Fruit fly (Drosophila melanogaster) whole organism, embryonic: Measurements from ENCODE around the gene Rok.

Experiments used
- Atf6 ChIP-seq: fragments of 200-800 bp; sonication (Bioruptor generic); IDR thresholded peaks from 2 replicates; pipeline ENCODE4 v1.3.6; 2022; ENCODE audit warnings: missing biosample characterization, missing genetic modification characterization
- BtbVII ChIP-seq: fragments of 200-800 bp; sonication (Bioruptor generic); optimal IDR thresholded peaks from 3 replicates; lab custom pipeline; 2017; ENCODE audit warnings: missing biosample characterization, mild to moderate bottlenecking, missing genetic modification characterization
- CG1024 ChIP-seq: fragments of 200-800 bp; sonication (Bioruptor generic); IDR thresholded peaks from 2 replicates; pipeline ENCODE4 v1.3.6; 2022; ENCODE audit warnings: missing biosample characterization, missing genetic modification characterization
- CG10321 ChIP-seq: fragments of 200-800 bp; sonication (Bioruptor generic); IDR thresholded peaks from 2 replicates; pipeline ENCODE4 v1.3.6; 2022; ENCODE audit warnings: missing biosample characterization, missing genetic modification characterization
- CG11695 ChIP-seq: fragments of 200-800 bp; sonication (Bioruptor generic); IDR thresholded peaks from 3 replicates; pipeline ENCODE4 v1.3.6; 2022; ENCODE audit warnings: missing biosample characterization, missing genetic modification characterization
- CG1233 ChIP-seq: fragments of 200-800 bp; sonication (Bioruptor generic); optimal IDR thresholded peaks from 4 replicates; lab custom pipeline; 2018; ENCODE audit warnings: missing biosample characterization, mild to moderate bottlenecking, missing genetic modification characterization
- CG12391 ChIP-seq: fragments of 200-800 bp; sonication (Bioruptor generic); optimal IDR thresholded peaks from 3 replicates; lab custom pipeline; 2018; ENCODE audit warnings: missing biosample characterization, mild to moderate bottlenecking, missing genetic modification characterization, moderate library complexity
- CG13624 ChIP-seq: fragments of 200-800 bp; sonication (Bioruptor generic); optimal IDR thresholded peaks from 2 replicates; lab custom pipeline; 2016; ENCODE audit warnings: missing biosample characterization, missing genetic modification characterization
- CG15011 ChIP-seq: fragments of 200-800 bp; sonication (Bioruptor generic); optimal IDR thresholded peaks from 3 replicates; lab custom pipeline; 2018; ENCODE audit warnings: missing biosample characterization, mild to moderate bottlenecking, missing genetic modification characterization
- CG16813 ChIP-seq: fragments of 200-800 bp; sonication (Bioruptor generic); IDR thresholded peaks from 3 replicates; pipeline ENCODE4 v1.3.6; 2022; ENCODE audit warnings: missing biosample characterization, missing genetic modification characterization; ENCODE audit not compliant: partially characterized antibody
- CG18011 ChIP-seq: fragments of 200-800 bp; sonication (Bioruptor generic); optimal IDR thresholded peaks from 2 replicates; lab custom pipeline; 2017; ENCODE audit warnings: missing biosample characterization, missing genetic modification characterization, mild to moderate bottlenecking, moderate library complexity, missing genotype
- CG32532 ChIP-seq: fragments of 200-800 bp; sonication (Bioruptor generic); IDR thresholded peaks from 2 replicates; pipeline ENCODE4 v1.3.6; 2022; ENCODE audit warnings: missing biosample characterization, missing genetic modification characterization
- CG33213 ChIP-seq: fragments of 200-800 bp; sonication (Bioruptor generic); optimal IDR thresholded peaks from 3 replicates; lab custom pipeline; 2016; ENCODE audit warnings: missing biosample characterization, missing genetic modification characterization
- CG33557 ChIP-seq: fragments of 200-800 bp; sonication (Bioruptor generic); optimal IDR thresholded peaks from 2 replicates; lab custom pipeline; 2019; ENCODE audit warnings: missing biosample characterization, mild to moderate bottlenecking, missing genetic modification characterization, moderate library complexity
- CG43689 ChIP-seq: fragments of 200-800 bp; sonication (Bioruptor generic); IDR thresholded peaks from 2 replicates; pipeline ENCODE4 v1.3.6; 2022; ENCODE audit warnings: missing biosample characterization, missing genetic modification characterization
- CG9876 ChIP-seq: fragments of 200-800 bp; sonication (Bioruptor generic); optimal IDR thresholded peaks from 2 replicates; lab custom pipeline; 2016; ENCODE audit warnings: missing biosample characterization, missing genetic modification characterization
- Dp ChIP-seq: fragments of 200-800 bp; sonication (Bioruptor generic); optimal IDR thresholded peaks from 2 replicates; lab custom pipeline; 2018; ENCODE audit warnings: missing biosample characterization, mild to moderate bottlenecking, missing genetic modification characterization, moderate library complexity
- Drgx ChIP-seq: fragments of 200-800 bp; sonication (Bioruptor generic); IDR thresholded peaks from 2 replicates; pipeline ENCODE4 v1.3.6; 2022; ENCODE audit warnings: missing biosample characterization, missing genetic modification characterization
- HLH3B ChIP-seq: fragments of 200-800 bp; sonication (Bioruptor generic); IDR thresholded peaks from 2 replicates; pipeline ENCODE4 v1.3.6; 2022; ENCODE audit warnings: missing biosample characterization, missing genetic modification characterization
- HLH4C ChIP-seq: fragments of 200-800 bp; sonication (Bioruptor generic); IDR thresholded peaks from 3 replicates; pipeline ENCODE4 v1.3.6; 2022; ENCODE audit warnings: missing biosample characterization, missing genetic modification characterization; ENCODE audit not compliant: partially characterized antibody
- HmgD ChIP-seq: fragments of 200-800 bp; sonication (Bioruptor generic); optimal IDR thresholded peaks from 3 replicates; lab custom pipeline; 2016; ENCODE audit warnings: missing biosample characterization, missing genetic modification characterization
- MESR4 ChIP-seq: fragments of 200-800 bp; sonication (Bioruptor generic); optimal IDR thresholded peaks from 2 replicates; lab custom pipeline; 2018; ENCODE audit warnings: missing biosample characterization, mild to moderate bottlenecking, missing genetic modification characterization, moderate library complexity
- MTF-1 ChIP-seq: fragments of 200-800 bp; sonication (Bioruptor generic); optimal IDR thresholded peaks from 2 replicates; lab custom pipeline; 2018; ENCODE audit warnings: missing biosample characterization, mild to moderate bottlenecking, missing genetic modification characterization, borderline replicate concordance
- Optix ChIP-seq: fragments of 200-800 bp; sonication (Bioruptor generic); IDR thresholded peaks from 3 replicates; pipeline ENCODE4 v1.3.6; 2022; ENCODE audit warnings: missing biosample characterization, missing genetic modification characterization
- Spps ChIP-seq: fragments of 200-800 bp; sonication (Bioruptor generic); optimal IDR thresholded peaks from 2 replicates; lab custom pipeline; 2018; ENCODE audit warnings: missing biosample characterization, mild to moderate bottlenecking, missing genetic modification characterization
- Sry-δ ChIP-seq: fragments of 200-800 bp; sonication (Bioruptor generic); optimal IDR thresholded peaks from 2 replicates; lab custom pipeline; 2016; ENCODE audit warnings: missing biosample characterization, missing genetic modification characterization
- Tbp ChIP-seq: fragments of >200 bp; optimal IDR thresholded peaks from 2 replicates; lab custom pipeline; 2018; ENCODE audit warnings: missing biosample characterization, missing genetic modification characterization
- Usf ChIP-seq: fragments of 200-800 bp; sonication (Bioruptor generic); optimal IDR thresholded peaks from 2 replicates; lab custom pipeline; 2017; ENCODE audit warnings: missing genotype, missing biosample characterization, missing genetic modification characterization
- ac ChIP-seq: fragments of 200-800 bp; sonication (Bioruptor generic); optimal IDR thresholded peaks from 3 replicates; lab custom pipeline; 2017; ENCODE audit warnings: missing biosample characterization, mild to moderate bottlenecking, missing genetic modification characterization
- ato ChIP-seq: fragments of 200-800 bp; sonication (Bioruptor generic); IDR thresholded peaks from 2 replicates; pipeline ENCODE4 v1.3.6; 2022; ENCODE audit warnings: missing biosample characterization, missing genetic modification characterization; ENCODE audit not compliant: partially characterized antibody
- cad ChIP-seq: fragments of >200 bp; optimal IDR thresholded peaks from 2 replicates; lab custom pipeline; 2017; ENCODE audit warnings: missing biosample characterization, missing genetic modification characterization
- dan ChIP-seq: fragments of 200-800 bp; sonication (Bioruptor generic); IDR thresholded peaks from 2 replicates; pipeline ENCODE4 v1.3.6; 2022; ENCODE audit warnings: missing biosample characterization, missing genetic modification characterization
- dimm ChIP-seq: fragments of 200-800 bp; sonication (Bioruptor generic); IDR thresholded peaks from 2 replicates; pipeline ENCODE4 v1.3.6; 2022; ENCODE audit warnings: missing biosample characterization, missing genetic modification characterization
- ems ChIP-seq: fragments of 200-800 bp; sonication (Bioruptor generic); optimal IDR thresholded peaks from 3 replicates; lab custom pipeline; 2016; ENCODE audit warnings: missing biosample characterization, missing genetic modification characterization
- esg ChIP-seq: fragments of 200-800 bp; sonication (Bioruptor generic); conservative IDR thresholded peaks from 2 replicates; pipeline ENCODE4 v1.3.6; 2022; ENCODE audit warnings: missing biosample characterization, missing genetic modification characterization
- gcm2 ChIP-seq: fragments of 200-800 bp; sonication (Bioruptor generic); optimal IDR thresholded peaks from 2 replicates; lab custom pipeline; 2016; ENCODE audit warnings: missing biosample characterization, missing genetic modification characterization
- her ChIP-seq: fragments of 200-800 bp; sonication (Bioruptor generic); optimal IDR thresholded peaks from 2 replicates; lab custom pipeline; 2016; ENCODE audit warnings: missing biosample characterization, missing genetic modification characterization
- kni ChIP-seq: fragments of 200-800 bp; sonication (Bioruptor generic); optimal IDR thresholded peaks from 3 replicates; lab custom pipeline; 2017; ENCODE audit warnings: mild to moderate bottlenecking, missing biosample characterization, missing genetic modification reagents, missing genetic modification characterization
- knrl ChIP-seq: fragments of 200-800 bp; sonication (Bioruptor generic); IDR thresholded peaks from 3 replicates; pipeline ENCODE4 v1.3.6; 2022; ENCODE audit warnings: missing biosample characterization, missing genetic modification characterization; ENCODE audit not compliant: partially characterized antibody
- mld ChIP-seq: fragments of 200-800 bp; sonication (Bioruptor generic); IDR thresholded peaks from 3 replicates; pipeline ENCODE4 v1.3.6; 2022; ENCODE audit warnings: missing biosample characterization, missing genetic modification characterization; ENCODE audit not compliant: partially characterized antibody
- onecut ChIP-seq: fragments of 200-800 bp; sonication (Bioruptor generic); IDR thresholded peaks from 2 replicates; pipeline ENCODE4 v1.3.6; 2022; ENCODE audit warnings: missing biosample characterization, missing genetic modification characterization
- pan ChIP-seq, 4 experiments: fragments of >200 bp in 3 of 4; fragments of 200-800 bp in 1 of 4; sonication (Bioruptor generic) in 1 of 4; optimal IDR thresholded peaks in 3 of 4; IDR thresholded peaks in 1 of 4; 2 replicates each; pipeline versions ENCODE4 v1.3.6 to Lab custom; 2017 to 2022; ENCODE audit warnings: missing biosample characterization in 2 of 4, missing genetic modification characterization in 2 of 4, mixed read lengths in 1 of 4
- pnt ChIP-seq: fragments of 200-800 bp; sonication (Bioruptor generic); optimal IDR thresholded peaks from 3 replicates; lab custom pipeline; 2016; ENCODE audit warnings: missing biosample characterization, missing genetic modification characterization
- pzg ChIP-seq: fragments of 200-800 bp; sonication (Bioruptor generic); optimal IDR thresholded peaks from 3 replicates; lab custom pipeline; 2018; ENCODE audit warnings: missing biosample characterization, mild to moderate bottlenecking, missing genetic modification characterization, moderate library complexity
- row ChIP-seq: fragments of 200-800 bp; sonication (Bioruptor generic); IDR thresholded peaks from 3 replicates; pipeline ENCODE4 v1.3.6; 2022; ENCODE audit warnings: missing biosample characterization, missing genetic modification characterization
- sisA ChIP-seq: fragments of 200-800 bp; sonication (Bioruptor generic); IDR thresholded peaks from 2 replicates; pipeline ENCODE4 v1.3.6; 2022; ENCODE audit warnings: missing biosample characterization, missing genetic modification characterization
- sna ChIP-seq: fragments of 200-800 bp; sonication (Bioruptor generic); IDR thresholded peaks from 2 replicates; pipeline ENCODE4 v1.3.6; 2022; ENCODE audit warnings: missing biosample characterization, missing genetic modification characterization; ENCODE audit not compliant: partially characterized antibody
- tna ChIP-seq: fragments of 200-800 bp; sonication (Bioruptor generic); IDR thresholded peaks from 2 replicates; pipeline ENCODE4 v1.3.6; 2022; ENCODE audit warnings: missing biosample characterization, missing genetic modification characterization; ENCODE audit not compliant: partially characterized antibody
- usp ChIP-seq: fragments of >200 bp; optimal IDR thresholded peaks from 2 replicates; lab custom pipeline; 2017; ENCODE audit warnings: missing biosample characterization, missing genetic modification characterization

Gene Rok

DNA sequence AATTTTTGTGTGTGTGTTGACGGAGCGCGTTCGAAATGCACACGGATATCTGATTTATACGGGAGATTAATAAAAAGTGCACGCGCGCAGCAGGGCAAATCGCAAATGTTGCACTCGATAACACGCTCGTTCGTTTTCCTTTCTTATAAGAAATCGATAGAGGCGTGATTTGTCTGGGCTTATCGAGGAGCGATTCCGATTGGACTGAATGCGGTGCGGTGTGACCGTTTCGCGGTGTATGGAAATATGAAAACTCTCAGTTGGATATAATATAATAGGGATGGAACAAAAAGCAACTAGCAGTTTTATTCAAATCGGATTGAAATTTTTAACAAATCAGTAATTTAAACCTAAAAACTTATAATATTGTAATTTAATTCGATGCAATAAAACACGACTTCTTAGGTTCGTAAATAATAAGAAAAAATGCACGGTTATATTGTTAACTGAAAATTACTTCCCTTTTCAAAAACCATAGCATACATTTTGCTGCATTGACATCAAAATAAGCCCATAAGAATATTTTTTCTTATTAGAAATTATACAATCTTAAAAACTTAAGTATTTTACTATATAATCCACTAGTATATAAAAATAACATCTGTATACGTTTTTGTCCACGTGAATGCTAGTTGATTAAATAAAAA is 50.1 kb downstream of the Rok start, which contains the start of gene CanA-14F (continued):
- TF ChIP-seq sisA (GFP tag; lab: Robert Waterston, UW) (no peak), Drgx (GFP tag; lab: Robert Waterston, UW) (no peak), her (GFP tag; lab: Kevin White, UChicago) (no peak), CG12391 (no peak), HmgD (no peak), pan (optimal IDR thresholded peaks at IDR 0.05; lab: Kevin White, UChicago) (no peak), pan (GFP tag; optimal IDR thresholded peaks at IDR 0.05 in 1 of 2, IDR thresholded peaks at IDR 0.05 in 1 of 2) (no peak), Usf (GFP tag; lab: Kevin White, UChicago) (no peak), CG11695 (no peak), CG18011 (GFP tag; lab: Kevin White, UChicago) (no peak), Atf6 (GFP tag; lab: Robert Waterston, UW) (no peak), MESR4 (peak; percentile 47), BtbVII (GFP tag; lab: Kevin White, UChicago) (no peak), cad (GFP tag; lab: Kevin White, UChicago) (no peak), mld (peak; percentile 65; the same call in 1 of the 3 replicates), dan (no peak), row (peak; percentile 51; the same call in 2 of the 3 replicates), CG9876 (GFP tag; lab: Kevin White, UChicago) (no peak), Dp (GFP tag; lab: Kevin White, UChicago) (peak; percentile 21), CG13624 (no peak), esg (no peak), sna (peak; percentile 64), ato (GFP tag; lab: Robert Waterston, UW) (peak; percentile 64; the same call in 1 of the 2 replicates), CG10321 (GFP tag; lab: Robert Waterston, UW) (no peak), CG1233 (GFP tag; lab: Kevin White, UChicago) (no peak), CG15011 (no peak), ems (GFP tag; lab: Kevin White, UChicago) (no peak), CG32532 (GFP tag; lab: Robert Waterston, UW) (peak; percentile 24; the same call in 1 of the 2 replicates), Spps (tag; lab: Kevin White, UChicago) (no peak), CG16813 (peak; percentile 54; the same call in 2 of the 3 replicates), Sry-δ (peak; percentile 73), Tbp (GFP tag; lab: Kevin White, UChicago) (no peak), CG33213 (GFP tag; lab: Kevin White, UChicago) (no peak), usp (no peak), pzg (peak; percentile 53), dimm (GFP tag; lab: Robert Waterston, UW) (no peak), onecut (GFP tag; lab: Robert Waterston, UW) (peak; percentile 62; the same call in 1 of the 2 replicates), MTF-1 (no peak), gcm2 (GFP tag; lab: Kevin White, UChicago) (no peak), pnt (no peak), tna (GFP tag; lab: Robert Waterston, UW) (peak; percentile 79), Optix (GFP tag; lab: Robert Waterston, UW) (no peak), HLH3B (GFP tag; lab: Robert Waterston, UW) (no peak), CG1024 (GFP tag; lab: Robert Waterston, UW) (no peak), knrl (GFP tag; lab: Robert Waterston, UW) (peak; percentile 61; the same call in 2 of the 3 replicates), kni (GFP tag; lab: Kevin White, UChicago) (no peak), CG43689 (GFP tag; lab: Robert Waterston, UW) (no peak), CG33557 (GFP tag; lab: Kevin White, UChicago) (no peak), ac (GFP tag; lab: Kevin White, UChicago) (no peak), HLH4C (GFP tag; lab: Robert Waterston, UW) (peak; percentile 72)
